Worm (Caenorhabditis elegans) whole organism, L1 larva: Measurements from ENCODE around the gene fbxa-19.

ENCODE experiments used
- C04F5.9 ChIP-seq: sonication (generic microtip); optimal IDR thresholded peaks from 2 replicates; lab custom pipeline; 2016; ENCODE audit warnings: missing genetic modification characterization, missing compliant biosample characterization
- Y116A8C.19 ChIP-seq: sonication (generic microtip); optimal IDR thresholded peaks from 2 replicates; lab custom pipeline; 2016; ENCODE audit warnings: missing compliant biosample characterization, missing genetic modification characterization, borderline replicate concordance
- alr-1 ChIP-seq: fragments of 200-800 bp; sonication (Bioruptor generic); optimal IDR thresholded peaks from 2 replicates; lab custom pipeline; 2018; ENCODE audit warnings: borderline replicate concordance, mild to moderate bottlenecking, missing genetic modification characterization, missing compliant biosample characterization
- ceh-8 ChIP-seq: fragments of 200-800 bp; sonication (Bioruptor generic); optimal IDR thresholded peaks from 2 replicates; lab custom pipeline; 2018; ENCODE audit warnings: mild to moderate bottlenecking, missing genetic modification characterization, moderate library complexity, missing compliant biosample characterization
- ceh-82 ChIP-seq, 3 experiments: fragments of 150-350 bp in 1 of 3; sonication (generic microtip) in 2 of 3; optimal IDR thresholded peaks; 2 replicates each; lab custom pipeline; 2014 to 2017; ENCODE audit warnings: missing biosample characterization in 3 of 3, missing genetic modification characterization in 3 of 3
- ces-1 ChIP-seq: fragments of 150-350 bp; optimal IDR thresholded peaks from 2 replicates; lab custom pipeline; 2014; ENCODE audit warnings: missing biosample characterization, missing genetic modification reagents, missing genetic modification characterization
- efl-1 ChIP-seq, 4 experiments: fragments of 150-350 bp; optimal IDR thresholded peaks in 3 of 4; peaks in 1 of 4; 1 replicate in 1 of 4; 2 replicates in 3 of 4; lab custom pipeline; 2014; ENCODE audit warnings: missing biosample characterization in 2 of 4, missing genetic modification characterization in 2 of 4, missing genetic modification reagents in 2 of 4
- efl-3 ChIP-seq: fragments of 200-800 bp; sonication (Bioruptor generic); optimal IDR thresholded peaks from 2 replicates; lab custom pipeline; 2018; ENCODE audit warnings: mild to moderate bottlenecking, missing genetic modification characterization, missing compliant biosample characterization
- egl-13 ChIP-seq: sonication (generic microtip); optimal IDR thresholded peaks from 2 replicates; lab custom pipeline; 2016; ENCODE audit warnings: missing genotype, missing genetic modification reagents, missing genetic modification characterization, missing compliant biosample characterization
- egl-27 ChIP-seq, 2 experiments: fragments of 150-350 bp in 1 of 2; sonication (generic microtip); optimal IDR thresholded peaks; 3 replicates each; lab custom pipeline; 2017 to 2018; ENCODE audit warnings: missing biosample characterization in 2 of 2, missing genetic modification characterization in 2 of 2, missing genetic modification reagents in 2 of 2
- elt-2 ChIP-seq: sonication (generic microtip); optimal IDR thresholded peaks from 2 replicates; lab custom pipeline; 2016; ENCODE audit warnings: missing genetic modification characterization, mild to moderate bottlenecking, inconsistent platforms, missing compliant biosample characterization, missing genetic modification reagents
- fkh-8 ChIP-seq: sonication (generic microtip); optimal IDR thresholded peaks from 2 replicates; lab custom pipeline; 2016; ENCODE audit warnings: mild to moderate bottlenecking, missing genetic modification characterization, missing compliant biosample characterization
- grh-1 ChIP-seq: fragments of 200-800 bp; sonication (Bioruptor generic); IDR thresholded peaks from 2 replicates; pipeline ENCODE4 v1.3.6; 2022; ENCODE audit warnings: missing genetic modification reagents, missing genetic modification characterization, missing compliant biosample characterization
- hlh-4 ChIP-seq: sonication (generic microtip); optimal IDR thresholded peaks from 2 replicates; lab custom pipeline; 2016; ENCODE audit warnings: mild to moderate bottlenecking, missing genetic modification characterization, missing compliant biosample characterization
- irx-1 ChIP-seq: sonication (generic microtip); optimal IDR thresholded peaks from 2 replicates; lab custom pipeline; 2016; ENCODE audit warnings: missing genetic modification characterization, missing compliant biosample characterization
- jun-1 ChIP-seq: fragments of 150-350 bp; optimal IDR thresholded peaks from 2 replicates; lab custom pipeline; 2014; ENCODE audit warnings: missing biosample characterization, missing genetic modification reagents, missing genetic modification characterization
- lin-13 ChIP-seq: fragments of 150-350 bp; optimal IDR thresholded peaks from 2 replicates; lab custom pipeline; 2014; ENCODE audit warnings: missing biosample characterization, missing genetic modification reagents, missing genetic modification characterization
- mab-9 ChIP-seq: fragments of 200-800 bp; sonication (Bioruptor generic); IDR thresholded peaks from 2 replicates; pipeline ENCODE4 v1.3.6; 2022; ENCODE audit warnings: missing genetic modification reagents, missing genetic modification characterization, missing compliant biosample characterization
- mep-1 ChIP-seq: fragments of 150-350 bp; optimal IDR thresholded peaks from 2 replicates; lab custom pipeline; 2014; ENCODE audit warnings: missing biosample characterization, missing genetic modification characterization
- nhr-20 ChIP-seq: sonication (generic microtip); optimal IDR thresholded peaks from 2 replicates; lab custom pipeline; 2016; ENCODE audit warnings: mild to moderate bottlenecking, missing genetic modification characterization, missing compliant biosample characterization
- nhr-47 ChIP-seq: sonication (generic microtip); optimal IDR thresholded peaks from 2 replicates; lab custom pipeline; 2016; ENCODE audit warnings: mild to moderate bottlenecking, missing genetic modification characterization, moderate library complexity, missing compliant biosample characterization
- nhr-71 ChIP-seq: sonication (generic microtip); optimal IDR thresholded peaks from 2 replicates; lab custom pipeline; 2016; ENCODE audit warnings: mild to moderate bottlenecking, missing genetic modification characterization, moderate library complexity, missing compliant biosample characterization
- nhr-76 ChIP-seq: sonication (generic microtip); optimal IDR thresholded peaks from 2 replicates; lab custom pipeline; 2017; ENCODE audit warnings: missing biosample characterization, missing genetic modification characterization
- nhr-90 ChIP-seq: sonication (generic microtip); optimal IDR thresholded peaks from 2 replicates; lab custom pipeline; 2016; ENCODE audit warnings: mild to moderate bottlenecking, missing genetic modification characterization, missing compliant biosample characterization; ENCODE audit not compliant: poor library complexity
- pax-3 ChIP-seq: fragments of 200-800 bp; sonication (Bioruptor generic); optimal IDR thresholded peaks from 2 replicates; lab custom pipeline; 2018; ENCODE audit warnings: mild to moderate bottlenecking, missing genetic modification characterization, moderate library complexity, missing compliant biosample characterization
- pqm-1 ChIP-seq: sonication (generic microtip); optimal IDR thresholded peaks from 3 replicates; lab custom pipeline; 2017; ENCODE audit warnings: missing biosample characterization, missing genetic modification characterization
- skn-1 ChIP-seq: fragments of 150-350 bp; optimal IDR thresholded peaks from 2 replicates; lab custom pipeline; 2014; ENCODE audit warnings: missing biosample characterization, missing genetic modification characterization
- snpc-4 ChIP-seq: fragments of 150-350 bp; optimal IDR thresholded peaks from 2 replicates; lab custom pipeline; 2014; ENCODE audit warnings: missing biosample characterization, missing genetic modification characterization
- swsn-7 ChIP-seq: sonication (generic microtip); optimal IDR thresholded peaks from 2 replicates; lab custom pipeline; 2016; ENCODE audit warnings: missing genetic modification characterization, missing compliant biosample characterization
- tbx-2 ChIP-seq: sonication (generic microtip); optimal IDR thresholded peaks from 2 replicates; lab custom pipeline; 2016; ENCODE audit warnings: missing genetic modification characterization, missing compliant biosample characterization
- unc-130 ChIP-seq: fragments of 150-350 bp; optimal IDR thresholded peaks from 2 replicates; lab custom pipeline; 2017; ENCODE audit warnings: missing biosample characterization, missing genetic modification characterization, inconsistent platforms
- unc-98 ChIP-seq: fragments of 200-800 bp; sonication (Bioruptor generic); IDR thresholded peaks from 2 replicates; pipeline ENCODE4 v1.3.6; 2022; ENCODE audit warnings: missing genetic modification characterization, missing compliant biosample characterization
- vab-15 ChIP-seq: sonication (generic microtip); optimal IDR thresholded peaks from 2 replicates; lab custom pipeline; 2017; ENCODE audit warnings: missing genotype, mild to moderate bottlenecking, missing genetic modification characterization, missing compliant biosample characterization
- zag-1 ChIP-seq: fragments of 150-350 bp; optimal IDR thresholded peaks from 2 replicates; lab custom pipeline; 2014; ENCODE audit warnings: missing biosample characterization, missing genetic modification characterization

Gene fbxa-19

ce11 chrIII:1284584-1285046, 30.6 kb upstream of the fbxa-19 start, which contains the start of gene fbxa-37 (continued):
- no peak for TF ChIP-seq ces-1 (GFP tag; lab: Kevin White, UChicago)
- no peak for TF ChIP-seq mab-9 (GFP tag; lab: Robert Waterston, UW)
- no peak for TF ChIP-seq zag-1 (tag; lab: Kevin White, UChicago)
- no peak for TF ChIP-seq vab-15

- TF ChIP-seq ceh-8 (GFP tag; lab: Kevin White, UChicago) (no peak), skn-1 (tag; lab: Kevin White, UChicago) (peak; percentile 21)
These were observed 26.6 kb upstream of the fbxa-19 start, which contains the start of gene fbxa-50 for ce11 chrIII:1288473-1289056. TSS of gene fbxa-50 (minus strand) at chrIII:1288523.

ce11 chrIII:1289139-1289538, 26.1 kb upstream of the fbxa-19 start:
- TF ChIP-seq ceh-82 (tag; optimal IDR thresholded peaks at IDR 0.05; lab: Kevin White, UChicago), result no peak
- no peak for TF ChIP-seq nhr-76 (tag; lab: Kevin White, UChicago)
- TF ChIP-seq egl-13 (tag; lab: Kevin White, UChicago), result no peak
- TF ChIP-seq elt-2 (tag; lab: Kevin White, UChicago), result peak; percentile 87
- TF ChIP-seq jun-1 (tag; lab: Kevin White, UChicago), result peak; percentile 75
- no peak for TF ChIP-seq nhr-71 (tag; lab: Kevin White, UChicago)
- TF ChIP-seq egl-27 (tag; optimal IDR thresholded peaks at IDR 0.05; lab: Kevin White, UChicago), result no peak
- no peak for TF ChIP-seq mep-1 (tag; lab: Kevin White, UChicago)
- peak; percentile 35 for TF ChIP-seq pqm-1
- no peak for TF ChIP-seq unc-98
- TF ChIP-seq, all 84 proteins: peak for 3

- no peak for TF ChIP-seq nhr-20 (tag; lab: Kevin White, UChicago)
- no peak for TF ChIP-seq snpc-4
- TF ChIP-seq unc-130 (tag; lab: Kevin White, UChicago), result no peak
- TF ChIP-seq Y116A8C.19 (tag; lab: Kevin White, UChicago), result no peak
- no peak for TF ChIP-seq tbx-2 (tag; lab: Kevin White, UChicago)
- TF ChIP-seq grh-1 (GFP tag; lab: Robert Waterston, UW), result no peak
- TF ChIP-seq alr-1 (tag; lab: Kevin White, UChicago), result no peak
- no peak for TF ChIP-seq swsn-7 (tag; lab: Kevin White, UChicago)
- TF ChIP-seq lin-13 (GFP tag; lab: Kevin White, UChicago), result no peak
- no peak for TF ChIP-seq irx-1 (tag; lab: Kevin White, UChicago)
- TF ChIP-seq fkh-8, result no peak
- TF ChIP-seq efl-1 (optimal IDR thresholded peaks at IDR 0.05; lab: Kevin White, UChicago), result no peak
- no peak for TF ChIP-seq efl-1 (GFP tag; optimal IDR thresholded peaks at IDR 0.05 in 1 of 2; lab: Kevin White, UChicago)
- no peak for TF ChIP-seq efl-3 (GFP tag; lab: Kevin White, UChicago)
- no peak for TF ChIP-seq nhr-47 (tag; lab: Kevin White, UChicago)
- no peak for TF ChIP-seq pax-3 (tag; lab: Kevin White, UChicago)
- no peak for TF ChIP-seq hlh-4 (tag; lab: Kevin White, UChicago)
- TF ChIP-seq nhr-90 (tag; lab: Kevin White, UChicago), result no peak
- TF ChIP-seq C04F5.9, result no peak
These were observed 22.1 kb upstream of the fbxa-19 start, which contains the start of gene fbxa-36 for ce11 chrIII:1293135-1293534. TSS of gene fbxa-36 (minus strand) at chrIII:1293235.
